Fruit fly (Drosophila melanogaster) whole organism, adult: Measurements from ENCODE around the gene Ndf.

Experiments used
- CG11617 ChIP-seq: fragments of 200-800 bp; sonication (Bioruptor generic); optimal IDR thresholded peaks from 2 replicates; lab custom pipeline; 2017; ENCODE audit warnings: mild to moderate bottlenecking, missing biosample characterization, missing genetic modification reagents, missing genetic modification characterization
- CG12768 ChIP-seq: fragments of 200-800 bp; sonication (Bioruptor generic); optimal IDR thresholded peaks from 2 replicates; lab custom pipeline; 2017; ENCODE audit warnings: missing biosample characterization, missing genetic modification characterization, mild to moderate bottlenecking, moderate library complexity, missing genetic modification reagents
- CG14711 ChIP-seq: fragments of 200-800 bp; sonication (Bioruptor generic); optimal IDR thresholded peaks from 2 replicates; lab custom pipeline; 2018; ENCODE audit warnings: missing biosample characterization, mild to moderate bottlenecking, missing genetic modification characterization, moderate library complexity
- CG1620 ChIP-seq: fragments of 200-800 bp; sonication (Bioruptor generic); optimal IDR thresholded peaks from 2 replicates; lab custom pipeline; 2016; ENCODE audit warnings: missing biosample characterization, missing genetic modification characterization
- CG33017 ChIP-seq: fragments of 200-800 bp; sonication (Bioruptor generic); optimal IDR thresholded peaks from 2 replicates; lab custom pipeline; 2018; ENCODE audit warnings: missing biosample characterization, mild to moderate bottlenecking, missing genetic modification characterization, moderate library complexity
- CG5204 ChIP-seq: fragments of 200-800 bp; sonication (Bioruptor generic); optimal IDR thresholded peaks from 2 replicates; lab custom pipeline; 2016; ENCODE audit warnings: missing biosample characterization, missing genetic modification characterization
- CG7045 ChIP-seq: fragments of 200-800 bp; sonication (Bioruptor generic); optimal IDR thresholded peaks from 2 replicates; lab custom pipeline; 2017; ENCODE audit warnings: missing biosample characterization, mild to moderate bottlenecking, missing genetic modification characterization
- CG7101 ChIP-seq: fragments of 200-800 bp; sonication (Bioruptor generic); optimal IDR thresholded peaks from 2 replicates; lab custom pipeline; 2018; ENCODE audit warnings: missing biosample characterization, mild to moderate bottlenecking, missing genetic modification characterization, moderate library complexity
- Clk ChIP-seq: fragments of 200-800 bp; sonication (Bioruptor generic); optimal IDR thresholded peaks from 2 replicates; lab custom pipeline; 2017; ENCODE audit warnings: missing biosample characterization, missing genetic modification characterization
- Crg-1 ChIP-seq: fragments of 200-800 bp; sonication (Bioruptor generic); optimal IDR thresholded peaks from 2 replicates; lab custom pipeline; 2016; ENCODE audit warnings: missing biosample characterization, missing genetic modification characterization
- Hr96 ChIP-seq: fragments of 200-800 bp; sonication (Bioruptor generic); optimal IDR thresholded peaks from 2 replicates; lab custom pipeline; 2016; ENCODE audit warnings: missing biosample characterization, missing genetic modification characterization
- Mnt ChIP-seq: fragments of 200-800 bp; sonication (Bioruptor generic); optimal IDR thresholded peaks from 2 replicates; lab custom pipeline; 2016; ENCODE audit warnings: missing biosample characterization, mild to moderate bottlenecking, missing genetic modification characterization
- bab1 ChIP-seq: fragments of 200-800 bp; sonication (Bioruptor generic); optimal IDR thresholded peaks from 3 replicates; lab custom pipeline; 2019; ENCODE audit warnings: missing biosample characterization, mild to moderate bottlenecking, missing genetic modification characterization, moderate library complexity
- cic ChIP-seq: fragments of 200-800 bp; sonication (Bioruptor generic); optimal IDR thresholded peaks from 2 replicates; lab custom pipeline; 2017; ENCODE audit warnings: missing biosample characterization, mild to moderate bottlenecking, missing genetic modification characterization, moderate library complexity
- cnc ChIP-seq, 2 experiments: fragments of >200 bp; optimal IDR thresholded peaks; 2 replicates each; lab custom pipeline; 2017
- kay ChIP-seq: fragments of 200-800 bp; sonication (Bioruptor generic); peaks from one replicate; lab custom pipeline; 2016; ENCODE audit warnings: missing biosample characterization, missing genetic modification characterization, borderline replicate concordance
- ovo ChIP-seq: fragments of 200-800 bp; sonication (Bioruptor generic); optimal IDR thresholded peaks from 2 replicates; lab custom pipeline; 2016; ENCODE audit warnings: missing biosample characterization, missing genetic modification characterization
- pad ChIP-seq: fragments of 200-800 bp; sonication (Bioruptor generic); optimal IDR thresholded peaks from 3 replicates; lab custom pipeline; 2017; ENCODE audit warnings: missing biosample characterization, missing genetic modification characterization, mild to moderate bottlenecking, moderate library complexity, missing genetic modification reagents
- tj ChIP-seq: fragments of 200-800 bp; sonication (Bioruptor generic); optimal IDR thresholded peaks from 3 replicates; lab custom pipeline; 2017; ENCODE audit warnings: missing biosample characterization, mild to moderate bottlenecking, missing genetic modification characterization, moderate library complexity
- toe ChIP-seq: fragments of 200-800 bp; sonication (Bioruptor generic); optimal IDR thresholded peaks from 2 replicates; lab custom pipeline; 2016; ENCODE audit warnings: missing biosample characterization, missing genetic modification characterization

The Ndf gene

DNA sequence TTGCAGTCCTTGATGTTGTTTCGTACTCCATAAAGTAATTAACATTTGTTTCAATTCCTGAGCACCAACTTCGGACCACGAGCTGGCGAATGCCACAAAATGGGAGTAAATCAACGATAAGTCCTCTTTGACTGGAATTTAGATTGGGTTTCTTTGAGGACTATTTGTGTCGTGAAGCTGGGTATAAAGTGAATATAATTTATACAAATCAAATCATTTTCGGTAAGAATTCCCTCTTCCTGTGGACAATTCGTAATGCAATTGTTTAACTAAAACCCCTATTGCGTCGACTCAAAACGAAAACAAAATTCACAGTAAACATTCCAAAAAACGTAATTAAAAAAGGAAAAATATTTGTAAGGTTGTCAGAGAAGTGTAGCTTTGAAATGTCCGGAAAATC, 22.7 kb downstream of the Ndf start, which contains the start of gene CG13127:
Gene CG13127 (plus strand): TSS at position 301 of the 400 bp plus-strand sequence.
- TF ChIP-seq CG14711 (no peak), Hr96 (GFP tag; lab: Kevin White, UChicago) (no peak), CG1620 (GFP tag; lab: Kevin White, UChicago) (no peak), CG5204 (GFP tag; lab: Kevin White, UChicago) (no peak), toe (GFP tag; lab: Kevin White, UChicago) (no peak), CG12768 (no peak), kay (GFP tag; lab: Kevin White, UChicago) (no peak), tj (GFP tag; lab: Kevin White, UChicago) (no peak), bab1 (GFP tag; lab: Kevin White, UChicago) (no peak), CG11617 (GFP tag; lab: Kevin White, UChicago) (no peak), Clk (GFP tag; lab: Kevin White, UChicago) (no peak), cnc (optimal IDR thresholded peaks at IDR 0.05; lab: Kevin White, UChicago) (no peak), Mnt (no peak), Crg-1 (GFP tag; lab: Kevin White, UChicago) (no peak), cic (GFP tag; lab: Kevin White, UChicago) (no peak), ovo (GFP tag; lab: Kevin White, UChicago) (no peak), pad (no peak), CG33017 (tag; lab: Kevin White, UChicago) (no peak)

DNA sequence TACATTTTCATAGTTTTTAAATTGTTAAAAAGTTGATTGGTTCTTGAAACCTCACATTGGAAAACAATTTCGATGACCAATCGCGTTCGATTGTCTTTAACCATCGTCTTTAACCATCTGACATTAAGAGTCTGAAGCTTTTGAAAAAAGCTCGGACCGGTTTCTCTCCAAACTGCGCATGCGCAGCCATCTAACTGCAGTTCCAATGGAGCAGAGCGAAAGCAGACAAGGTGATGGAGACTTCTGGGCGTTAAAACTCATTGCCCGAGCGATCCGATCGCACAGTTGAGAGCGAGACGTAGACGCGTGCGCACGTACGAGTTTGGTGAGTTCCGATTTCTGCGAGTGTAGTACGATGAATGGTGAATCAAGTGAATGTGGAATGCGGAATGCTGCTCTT, 28.8 kb downstream of the Ndf start, which contains the start of gene obst-B:
Gene obst-B (plus strand): TSS at position 276 of the 400 bp plus-strand sequence.
- no peak for TF ChIP-seq CG1620 (GFP tag; lab: Kevin White, UChicago)
- no peak for TF ChIP-seq CG33017 (tag; lab: Kevin White, UChicago)
- no peak for TF ChIP-seq CG7101

DNA sequence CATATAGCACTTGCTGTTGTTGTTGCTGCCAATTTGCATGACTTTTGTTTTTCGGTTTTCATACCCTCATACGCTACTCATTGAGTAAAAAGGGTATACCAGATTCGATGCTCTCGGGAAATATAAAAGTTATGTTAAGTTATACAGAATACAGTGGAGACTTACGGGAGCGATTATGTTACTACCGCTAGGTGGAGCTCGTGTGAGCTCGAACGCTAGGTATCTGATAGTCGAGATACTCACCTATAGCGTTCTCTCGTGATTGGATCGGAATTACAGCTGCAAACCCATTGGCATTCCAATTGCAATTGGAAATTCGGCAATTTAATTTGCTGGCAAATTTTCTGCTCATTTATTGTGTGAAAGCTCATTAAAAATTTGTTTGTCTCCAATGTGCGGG, 29.8 kb downstream of the Ndf start:
- TF ChIP-seq Mnt = no peak
- no peak for TF ChIP-seq Crg-1 (GFP tag; lab: Kevin White, UChicago)
- TF ChIP-seq kay (GFP tag; lab: Kevin White, UChicago) = no peak
- no peak for TF ChIP-seq cic (GFP tag; lab: Kevin White, UChicago)
- no peak for TF ChIP-seq CG1620 (GFP tag; lab: Kevin White, UChicago)
- no peak for TF ChIP-seq tj (GFP tag; lab: Kevin White, UChicago)
- TF ChIP-seq toe (GFP tag; lab: Kevin White, UChicago) = no peak
- TF ChIP-seq ovo (GFP tag; lab: Kevin White, UChicago) = no peak
- TF ChIP-seq CG5204 (GFP tag; lab: Kevin White, UChicago) = no peak
- no peak for TF ChIP-seq CG7045
- no peak for TF ChIP-seq CG11617 (GFP tag; lab: Kevin White, UChicago)
- no peak for TF ChIP-seq CG14711
- no peak for TF ChIP-seq CG12768
- no peak for TF ChIP-seq cnc (optimal IDR thresholded peaks at IDR 0.05; lab: Kevin White, UChicago)
- no peak for TF ChIP-seq CG33017 (tag; lab: Kevin White, UChicago)
- TF ChIP-seq Hr96 (GFP tag; lab: Kevin White, UChicago) = no peak

DNA sequence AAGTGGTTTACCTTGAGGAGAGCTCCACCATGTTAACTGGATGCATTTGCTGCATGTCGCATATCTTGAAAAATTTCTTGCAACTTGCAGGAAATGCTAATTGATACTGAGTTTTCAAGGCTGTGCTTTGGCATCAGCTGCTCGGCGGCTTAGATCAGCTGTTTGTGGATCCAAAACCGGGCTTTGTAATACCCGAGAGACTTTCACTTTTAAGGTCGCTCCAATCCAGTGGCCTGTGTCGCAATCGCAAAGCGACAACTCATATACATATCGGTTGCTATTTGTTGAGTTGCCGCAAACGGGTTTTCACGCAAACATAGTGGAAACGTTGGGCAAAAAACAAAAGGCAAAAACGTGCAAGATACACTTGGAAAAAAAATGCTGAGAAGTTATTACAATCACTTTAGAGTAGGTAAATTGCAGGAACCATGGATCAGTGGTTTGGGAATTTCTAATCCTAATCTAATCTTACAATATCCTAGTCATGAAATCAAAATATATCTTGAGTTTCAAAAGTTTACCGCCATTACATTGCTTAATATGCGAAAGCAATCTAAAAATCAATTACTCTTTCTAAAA, 32.2 kb downstream of the Ndf start:
- TF ChIP-seq Hr96 (GFP tag; lab: Kevin White, UChicago) = no peak
- no peak for TF ChIP-seq Crg-1 (GFP tag; lab: Kevin White, UChicago)
- TF ChIP-seq bab1 (GFP tag; lab: Kevin White, UChicago) = no peak
- no peak for TF ChIP-seq CG5204 (GFP tag; lab: Kevin White, UChicago)
- TF ChIP-seq CG12768 = no peak
- no peak for TF ChIP-seq cnc (optimal IDR thresholded peaks at IDR 0.05; lab: Kevin White, UChicago)
- no peak for TF ChIP-seq CG7045
- no peak for TF ChIP-seq cic (GFP tag; lab: Kevin White, UChicago)
- TF ChIP-seq Mnt = no peak
- no peak for TF ChIP-seq ovo (GFP tag; lab: Kevin White, UChicago)
- no peak for TF ChIP-seq Clk (GFP tag; lab: Kevin White, UChicago)
- TF ChIP-seq toe (GFP tag; lab: Kevin White, UChicago) = no peak
- no peak for TF ChIP-seq kay (GFP tag; lab: Kevin White, UChicago)
- TF ChIP-seq pad = no peak
- no peak for TF ChIP-seq CG1620 (GFP tag; lab: Kevin White, UChicago)
- no peak for TF ChIP-seq CG11617 (GFP tag; lab: Kevin White, UChicago)
- no peak for TF ChIP-seq CG7101
- TF ChIP-seq tj (GFP tag; lab: Kevin White, UChicago) = no peak
- TF ChIP-seq CG14711 = no peak
- TF ChIP-seq CG33017 (tag; lab: Kevin White, UChicago) = no peak

DNA sequence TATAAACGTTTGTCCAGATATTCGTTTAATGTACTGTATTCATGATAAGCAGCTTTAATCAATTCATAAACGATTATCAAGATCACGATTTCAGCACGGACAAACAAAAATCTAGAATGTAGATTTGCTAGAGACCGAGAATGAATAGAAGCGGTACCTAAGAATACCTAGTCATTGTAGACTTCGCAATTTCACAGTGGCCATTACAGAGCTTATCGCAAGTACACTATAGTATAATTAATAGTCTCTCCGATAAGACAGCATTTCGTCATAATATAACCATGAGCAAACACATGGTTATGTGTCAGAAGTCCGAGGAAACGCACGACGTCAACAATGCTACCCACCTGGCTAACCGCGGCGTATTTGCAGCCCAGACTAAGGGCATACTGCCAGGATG, 45.6 kb downstream of the Ndf start, which contains the start of gene CG33301:
Gene CG33301 (plus strand): TSS at position 301 of the 400 bp plus-strand sequence.
- peak; percentile 66 for TF ChIP-seq kay (GFP tag; lab: Kevin White, UChicago)
- peak; percentile 15 for TF ChIP-seq CG33017 (tag; lab: Kevin White, UChicago)
- TF ChIP-seq pad = no peak
- TF ChIP-seq cic (GFP tag; lab: Kevin White, UChicago) = peak; percentile 16

DNA sequence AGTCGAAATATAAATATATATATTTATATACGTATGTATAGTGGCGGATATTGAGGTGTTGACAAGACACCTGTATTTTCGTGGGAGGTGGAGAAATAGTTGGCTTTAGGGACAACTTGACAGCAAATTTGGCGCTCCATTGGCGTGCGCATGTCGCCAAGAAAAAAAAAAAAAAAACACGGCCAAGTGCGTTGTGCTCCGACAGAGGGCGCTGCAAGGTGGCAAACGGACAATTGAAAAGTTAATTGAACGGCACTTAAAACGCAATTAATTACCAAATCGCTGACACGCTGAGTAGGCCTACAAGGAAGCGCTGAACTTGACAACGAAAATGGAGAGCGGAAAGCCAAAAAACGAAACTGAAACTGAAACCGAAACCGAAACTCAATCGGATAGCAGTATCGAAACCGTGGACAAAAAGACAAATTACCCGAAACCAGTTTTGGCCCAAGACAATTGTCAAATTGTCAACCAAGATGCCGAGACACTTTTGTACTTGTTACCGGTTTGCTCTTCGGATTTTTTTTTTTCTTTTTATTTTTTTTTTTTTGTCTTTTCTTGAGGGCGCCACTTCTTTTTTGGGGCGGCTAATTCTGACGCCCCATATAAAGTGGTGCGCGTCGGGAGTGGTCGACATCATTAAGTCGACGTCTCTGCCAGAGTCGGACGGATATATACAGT, 50.1 kb downstream of the Ndf start, which contains the start of gene Cpr31A:
Gene Cpr31A (plus strand): TSS at position 631 of the 681 bp plus-strand sequence.
- TF ChIP-seq bab1 (GFP tag; lab: Kevin White, UChicago) (no peak), CG12768 (no peak), pad (no peak), CG11617 (GFP tag; lab: Kevin White, UChicago) (no peak), cic (GFP tag; lab: Kevin White, UChicago) (no peak), CG1620 (GFP tag; lab: Kevin White, UChicago) (no peak), CG33017 (tag; lab: Kevin White, UChicago) (no peak)
